Worm (Caenorhabditis elegans) whole organism, late embryonic: ENCODE measurements around the gene srw-85.

ENCODE experiments used
- C08G9.2 ChIP-seq: sonication (generic microtip); optimal IDR thresholded peaks from 2 replicates; lab custom pipeline; 2016; ENCODE audit warnings: mild to moderate bottlenecking, missing genetic modification characterization, moderate library complexity, missing compliant biosample characterization
- ama-1 ChIP-seq: fragments of 150-350 bp; optimal IDR thresholded peaks from 2 replicates; lab custom pipeline; 2014
- ceh-18 ChIP-seq: sonication (generic microtip); optimal IDR thresholded peaks from 2 replicates; lab custom pipeline; 2016; ENCODE audit warnings: missing genetic modification characterization, missing compliant biosample characterization
- ceh-30 ChIP-seq: fragments of 150-350 bp; optimal IDR thresholded peaks from 2 replicates; lab custom pipeline; 2014; ENCODE audit warnings: missing biosample characterization, missing genetic modification characterization
- tbx-2 ChIP-seq: sonication (generic microtip); optimal IDR thresholded peaks from 2 replicates; lab custom pipeline; 2016; ENCODE audit warnings: missing genetic modification characterization, missing compliant biosample characterization

DNA sequence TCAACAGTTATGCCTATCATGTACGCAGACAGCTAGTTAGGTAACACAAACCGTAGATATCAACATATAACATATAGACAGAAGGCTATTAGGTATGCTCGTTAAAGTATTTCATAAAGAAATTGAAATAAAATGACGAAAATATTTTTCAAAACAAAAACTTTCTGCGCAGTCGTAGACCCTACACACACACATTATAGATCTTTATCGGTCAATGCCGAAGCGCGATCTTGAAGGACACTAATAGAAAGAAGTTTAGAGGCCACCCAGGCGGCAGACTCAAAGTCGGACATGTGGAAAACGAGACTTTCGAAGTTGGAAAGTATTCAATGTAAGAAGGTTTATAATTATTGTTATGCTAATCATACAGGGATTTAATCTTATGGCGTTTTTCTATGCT lies 2.0 kb downstream of the srw-85 start:
- no peak for TF ChIP-seq ceh-18 (tag; lab: Kevin White, UChicago)
- no peak for TF ChIP-seq C08G9.2 (tag; lab: Kevin White, UChicago)
- no peak for TF ChIP-seq ceh-30
- TF ChIP-seq ama-1 (lab: Kevin White, UChicago): no peak
- no peak for TF ChIP-seq tbx-2 (tag; lab: Kevin White, UChicago)
